Fruit fly (Drosophila melanogaster): ENCODE results near the gene Drsl3.

- TF ChIP-seq CG2889 (GFP tag; IDR thresholded peaks at IDR 0.05), result no peak
- no peak for TF ChIP-seq HLH54F (GFP tag; optimal IDR thresholded peaks at IDR 0.05)
- TF ChIP-seq pan (optimal IDR thresholded peaks at IDR 0.05), result no peak
- TF ChIP-seq pan (GFP tag; optimal IDR thresholded peaks at IDR 0.05 in 1 of 2, IDR thresholded peaks at IDR 0.05 in 1 of 2), result no peak
Observed at dm6 chr3L:3337345-3337928, 22.6 kb downstream of the Drsl3 start.
